Worm (Caenorhabditis elegans) whole organism, young adult: ENCODE data around the gene F18E9.1.

Experiments
- B0019.2 ChIP-seq: fragments of 200-800 bp; sonication (Bioruptor generic); conservative IDR thresholded peaks from 2 replicates; pipeline ENCODE4 v1.3.6; 2022; ENCODE audit warnings: missing genetic modification reagents, missing genetic modification characterization, missing compliant biosample characterization
- B0261.1 ChIP-seq: sonication (generic microtip); optimal IDR thresholded peaks from 2 replicates; lab custom pipeline; 2016; ENCODE audit warnings: mild to moderate bottlenecking, missing genetic modification characterization, moderate library complexity, missing compliant biosample characterization
- C06A6.2 ChIP-seq: fragments of 200-800 bp; sonication (Bioruptor generic); conservative IDR thresholded peaks from 2 replicates; pipeline ENCODE4 v1.3.6; 2022; ENCODE audit warnings: missing genetic modification characterization, missing compliant biosample characterization
- C17E4.6 ChIP-seq: fragments of 200-800 bp; sonication (Bioruptor generic); IDR thresholded peaks from 2 replicates; pipeline ENCODE4 v1.3.6; 2022; ENCODE audit warnings: missing genetic modification reagents, missing genetic modification characterization, missing compliant biosample characterization
- D2030.7 ChIP-seq: fragments of 200-800 bp; sonication (Bioruptor generic); IDR thresholded peaks from 2 replicates; pipeline ENCODE4 v1.3.6; 2022; ENCODE audit warnings: missing genetic modification reagents, missing genetic modification characterization, missing compliant biosample characterization
- F10E7.11 ChIP-seq: sonication (generic microtip); optimal IDR thresholded peaks from 2 replicates; lab custom pipeline; 2017; ENCODE audit warnings: mild to moderate bottlenecking, missing genetic modification characterization, moderate library complexity, missing compliant biosample characterization
- F23B12.7 ChIP-seq: sonication (generic microtip); optimal IDR thresholded peaks from 2 replicates; lab custom pipeline; 2017; ENCODE audit warnings: missing genetic modification characterization, mild to moderate bottlenecking, missing compliant biosample characterization, antibody characterized with exemption, moderate library complexity; ENCODE audit not compliant: insufficient read depth
- F49E8.2 ChIP-seq: sonication (generic microtip); optimal IDR thresholded peaks from 3 replicates; lab custom pipeline; 2017; ENCODE audit warnings: missing genetic modification characterization, mild to moderate bottlenecking, missing compliant biosample characterization, antibody characterized with exemption, moderate library complexity; ENCODE audit not compliant: insufficient read depth
- F52B5.7 ChIP-seq: sonication (generic microtip); optimal IDR thresholded peaks from 2 replicates; lab custom pipeline; 2016; ENCODE audit warnings: mild to moderate bottlenecking, missing genetic modification characterization, missing compliant biosample characterization
- F57C9.4 ChIP-seq: sonication (generic microtip); optimal IDR thresholded peaks from 2 replicates; lab custom pipeline; 2017; ENCODE audit warnings: mild to moderate bottlenecking, missing genetic modification characterization, missing compliant biosample characterization
- K11D2.4 ChIP-seq: fragments of 200-800 bp; sonication (Bioruptor generic); IDR thresholded peaks from 2 replicates; pipeline ENCODE4 v1.3.6; 2022; ENCODE audit warnings: missing genetic modification reagents, missing genetic modification characterization, missing compliant biosample characterization
- K12H6.12 ChIP-seq: fragments of 200-800 bp; sonication (Bioruptor generic); optimal IDR thresholded peaks from 2 replicates; lab custom pipeline; 2018; ENCODE audit warnings: mild to moderate bottlenecking, missing genetic modification characterization, missing compliant biosample characterization
- T26A5.8 ChIP-seq: sonication (generic microtip); optimal IDR thresholded peaks from 2 replicates; lab custom pipeline; 2016; ENCODE audit warnings: missing genetic modification characterization, missing compliant biosample characterization
- Y53F4B.3 ChIP-seq: fragments of 200-800 bp; sonication (Bioruptor generic); IDR thresholded peaks from 2 replicates; pipeline ENCODE4 v1.3.6; 2022; ENCODE audit warnings: missing genetic modification reagents, missing genetic modification characterization, missing compliant biosample characterization
- Y56A3A.18 ChIP-seq: fragments of 200-800 bp; sonication (Bioruptor generic); IDR thresholded peaks from 2 replicates; pipeline ENCODE4 v1.3.6; 2022; ENCODE audit warnings: missing genetic modification reagents, missing genetic modification characterization, missing compliant biosample characterization
- Y79H2A.3 ChIP-seq: fragments of 200-800 bp; sonication (Bioruptor generic); conservative IDR thresholded peaks from 2 replicates; pipeline ENCODE4 v1.3.6; 2022; ENCODE audit warnings: missing genetic modification reagents, missing genetic modification characterization, missing compliant biosample characterization
- ama-1 ChIP-seq, 3 experiments: fragments of 150-350 bp in 1 of 3; sonication (generic microtip) in 2 of 3; optimal IDR thresholded peaks; 2 replicates each; lab custom pipeline; 2014 to 2018; ENCODE audit warnings: missing biosample characterization in 2 of 3, missing genetic modification characterization in 2 of 3, missing genetic modification reagents in 2 of 3
- aptf-2 ChIP-seq: fragments of 200-800 bp; sonication (Bioruptor generic); conservative IDR thresholded peaks from 2 replicates; pipeline ENCODE4 v1.3.6; 2022; ENCODE audit warnings: missing genetic modification reagents, missing genetic modification characterization, missing compliant biosample characterization
- aptf-3 ChIP-seq: fragments of 200-800 bp; sonication (Bioruptor generic); IDR thresholded peaks from 2 replicates; pipeline ENCODE4 v1.3.6; 2022; ENCODE audit warnings: missing genetic modification characterization, missing compliant biosample characterization
- attf-5 ChIP-seq: fragments of 200-800 bp; sonication (Bioruptor generic); optimal IDR thresholded peaks from 2 replicates; lab custom pipeline; 2018; ENCODE audit warnings: mild to moderate bottlenecking, missing genetic modification characterization, missing compliant biosample characterization
- attf-6 ChIP-seq: fragments of 200-800 bp; sonication (Bioruptor generic); IDR thresholded peaks from 2 replicates; pipeline ENCODE4 v1.3.6; 2022; ENCODE audit warnings: missing genetic modification reagents, missing genetic modification characterization, missing compliant biosample characterization
- cebp-2 ChIP-seq: fragments of 200-800 bp; sonication (Bioruptor generic); IDR thresholded peaks from 2 replicates; pipeline ENCODE4 v1.3.6; 2022; ENCODE audit warnings: missing genetic modification characterization, missing compliant biosample characterization
- ceh-27 ChIP-seq: fragments of 200-800 bp; sonication (Bioruptor generic); optimal IDR thresholded peaks from 2 replicates; lab custom pipeline; 2018; ENCODE audit warnings: mild to moderate bottlenecking, missing genetic modification characterization, moderate library complexity, missing compliant biosample characterization
- ceh-40 ChIP-seq: fragments of 200-800 bp; sonication (Bioruptor generic); IDR thresholded peaks from 2 replicates; pipeline ENCODE4 v1.3.6; 2022; ENCODE audit warnings: missing genetic modification characterization, missing compliant biosample characterization
- dox-1 ChIP-seq: fragments of 200-800 bp; sonication (Bioruptor generic); IDR thresholded peaks from 2 replicates; pipeline ENCODE4 v1.3.6; 2022; ENCODE audit warnings: missing genetic modification reagents, missing genetic modification characterization, missing compliant biosample characterization
- dpl-1 ChIP-seq: fragments of 150-350 bp; optimal IDR thresholded peaks from 2 replicates; lab custom pipeline; 2014; ENCODE audit warnings: missing biosample characterization, missing genetic modification reagents, missing genetic modification characterization
- egl-18 ChIP-seq: fragments of 200-800 bp; sonication (Bioruptor generic); IDR thresholded peaks from 2 replicates; pipeline ENCODE4 v1.3.6; 2022; ENCODE audit warnings: missing genetic modification reagents, missing genetic modification characterization, missing compliant biosample characterization
- him-1 ChIP-seq: sonication (generic microtip); optimal IDR thresholded peaks from 2 replicates; lab custom pipeline; 2016; ENCODE audit warnings: missing genotype, missing genetic modification reagents, missing genetic modification characterization, missing compliant biosample characterization
- hmg-1.2 ChIP-seq: fragments of 200-800 bp; sonication (Bioruptor generic); IDR thresholded peaks from 2 replicates; pipeline ENCODE4 v1.3.6; 2022; ENCODE audit warnings: missing genetic modification reagents, missing genetic modification characterization, missing compliant biosample characterization
- let-607 ChIP-seq, 2 experiments: fragments of 200-800 bp in 1 of 2; sonication (Bioruptor generic) in 1 of 2; sonication (generic microtip) in 1 of 2; optimal IDR thresholded peaks; 2 replicates each; lab custom pipeline; 2016 to 2018; ENCODE audit warnings: mild to moderate bottlenecking in 2 of 2, missing compliant biosample characterization in 2 of 2, missing genetic modification characterization in 2 of 2, moderate library complexity in 2 of 2, missing genotype in 1 of 2
- lin-54 ChIP-seq: fragments of 200-800 bp; sonication (Bioruptor generic); optimal IDR thresholded peaks from 2 replicates; lab custom pipeline; 2018; ENCODE audit warnings: mild to moderate bottlenecking, missing genetic modification characterization, missing compliant biosample characterization
- lsl-1 ChIP-seq: fragments of 200-800 bp; sonication (Bioruptor generic); optimal IDR thresholded peaks from 2 replicates; lab custom pipeline; 2018; ENCODE audit warnings: mild to moderate bottlenecking, missing genetic modification characterization, moderate library complexity, missing compliant biosample characterization
- madf-3 ChIP-seq: fragments of 200-800 bp; sonication (Bioruptor generic); IDR thresholded peaks from 2 replicates; pipeline ENCODE4 v1.3.6; 2022; ENCODE audit warnings: missing genetic modification reagents, missing genetic modification characterization, missing compliant biosample characterization
- mes-4 ChIP-seq: sonication (generic microtip); optimal IDR thresholded peaks from 2 replicates; lab custom pipeline; 2016; ENCODE audit warnings: missing genotype, missing genetic modification characterization, missing compliant biosample characterization
- mxl-1 ChIP-seq: sonication (generic microtip); optimal IDR thresholded peaks from 2 replicates; lab custom pipeline; 2016; ENCODE audit warnings: missing genetic modification characterization, missing compliant biosample characterization
- nhr-120 ChIP-seq: fragments of 200-800 bp; sonication (Bioruptor generic); IDR thresholded peaks from 2 replicates; pipeline ENCODE4 v1.3.6; 2022; ENCODE audit warnings: missing genetic modification characterization, missing compliant biosample characterization
- nhr-27 ChIP-seq: fragments of 200-800 bp; sonication (Bioruptor generic); optimal IDR thresholded peaks from 2 replicates; lab custom pipeline; 2018; ENCODE audit warnings: mild to moderate bottlenecking, missing genetic modification characterization, moderate library complexity, missing compliant biosample characterization
- rcor-1 ChIP-seq: fragments of 200-800 bp; sonication (Bioruptor generic); IDR thresholded peaks from 2 replicates; pipeline ENCODE4 v1.3.6; 2022; ENCODE audit warnings: missing genetic modification reagents, missing genetic modification characterization, missing compliant biosample characterization
- rec-8 ChIP-seq, 2 experiments: sonication (generic microtip); optimal IDR thresholded peaks; 2 replicates each; lab custom pipeline; 2016; ENCODE audit warnings: mild to moderate bottlenecking in 2 of 2, missing genetic modification characterization in 2 of 2, missing genetic modification reagents in 2 of 2, missing genotype in 2 of 2, missing biosample characterization in 1 of 2, missing compliant biosample characterization in 1 of 2, moderate library complexity in 1 of 2
- repo-1 ChIP-seq: sonication (generic microtip); optimal IDR thresholded peaks from 2 replicates; lab custom pipeline; 2017; ENCODE audit warnings: mild to moderate bottlenecking, missing genetic modification characterization, missing compliant biosample characterization
- sdz-38 ChIP-seq: sonication (generic microtip); optimal IDR thresholded peaks from 2 replicates; lab custom pipeline; 2016; ENCODE audit warnings: missing genotype, missing genetic modification characterization, missing compliant biosample characterization
- sptf-2 ChIP-seq: fragments of 200-800 bp; sonication (Bioruptor generic); optimal IDR thresholded peaks from 2 replicates; lab custom pipeline; 2018; ENCODE audit warnings: mild to moderate bottlenecking, missing genetic modification characterization, missing compliant biosample characterization
- tbx-9 ChIP-seq: sonication (generic microtip); optimal IDR thresholded peaks from 2 replicates; lab custom pipeline; 2016; ENCODE audit warnings: borderline replicate concordance, missing genetic modification characterization, inconsistent platforms, missing compliant biosample characterization
- unc-130 ChIP-seq: sonication (generic microtip); optimal IDR thresholded peaks from 2 replicates; lab custom pipeline; 2016; ENCODE audit warnings: missing genetic modification reagents, missing genetic modification characterization, missing compliant biosample characterization
- unc-62 ChIP-seq: fragments of 150-350 bp; optimal IDR thresholded peaks from 2 replicates; lab custom pipeline; 2014; ENCODE audit warnings: missing biosample characterization, missing genetic modification reagents, missing genetic modification characterization
- zim-3 ChIP-seq: sonication (generic microtip); optimal IDR thresholded peaks from 2 replicates; lab custom pipeline; 2017; ENCODE audit warnings: mild to moderate bottlenecking, missing genetic modification characterization, moderate library complexity, missing compliant biosample characterization
- ztf-25 ChIP-seq: fragments of 200-800 bp; sonication (Bioruptor generic); IDR thresholded peaks from 2 replicates; pipeline ENCODE4 v1.3.6; 2022; ENCODE audit warnings: missing genetic modification reagents, missing genetic modification characterization, missing compliant biosample characterization
- ztf-6 ChIP-seq: fragments of 200-800 bp; sonication (Bioruptor generic); IDR thresholded peaks from 2 replicates; pipeline ENCODE4 v1.3.6; 2022; ENCODE audit warnings: missing genetic modification reagents, missing genetic modification characterization, missing compliant biosample characterization

Gene F18E9.1

ce11 chrX:8608756-8609155 lies 7.4 kb downstream of the F18E9.1 start (continued):
- 0 out of 2 replicates have a peak, but pooled peaks have one; percentile 67 for TF ChIP-seq cebp-2
- TF ChIP-seq attf-5, result peak; percentile 2
- TF ChIP-seq lsl-1, result no peak
- no peak for TF ChIP-seq nhr-120 (GFP tag; lab: Robert Waterston, UW)
- TF ChIP-seq hmg-1.2, result peak; percentile 77; the same call in 1 of the 2 replicates
- TF ChIP-seq ztf-25, result peak; percentile 27; the same call in 1 of the 2 replicates
- no peak for TF ChIP-seq ztf-6
- peak in 1 of 2 experiments; percentile 43 for TF ChIP-seq let-607 (tag; optimal IDR thresholded peaks at IDR 0.05; lab: Kevin White, UChicago)
- TF ChIP-seq D2030.7 (GFP tag; lab: Robert Waterston, UW), result peak; percentile 49; the same call in 1 of the 2 replicates
- TF ChIP-seq attf-6 (GFP tag; lab: Robert Waterston, UW), result peak; percentile 58; the same call in 1 of the 2 replicates
- no peak for TF ChIP-seq F49E8.2 (tag; lab: Kevin White, UChicago)
- peak; percentile 53 for TF ChIP-seq F23B12.7 (tag; lab: Kevin White, UChicago)
- no peak for TF ChIP-seq B0019.2 (GFP tag; lab: Robert Waterston, UW)
- TF ChIP-seq mxl-1 (tag; lab: Kevin White, UChicago), result peak; percentile 53
- no peak for TF ChIP-seq K12H6.12 (tag; lab: Kevin White, UChicago)
- no peak for TF ChIP-seq dox-1 (GFP tag; lab: Robert Waterston, UW)
- no peak for TF ChIP-seq C06A6.2 (GFP tag; lab: Robert Waterston, UW)
- TF ChIP-seq dpl-1 (GFP tag; lab: Kevin White, UChicago), result no peak
- peak; percentile 24 for TF ChIP-seq sptf-2 (GFP tag; lab: Kevin White, UChicago)
- TF ChIP-seq Y53F4B.3, result no peak
- TF ChIP-seq T26A5.8 (tag; lab: Kevin White, UChicago), result peak; percentile 33
- TF ChIP-seq aptf-3 (GFP tag; lab: Robert Waterston, UW), result no peak
- TF ChIP-seq aptf-2, result no peak
- TF ChIP-seq nhr-27, result no peak
- no peak for TF ChIP-seq ceh-27 (GFP tag; lab: Kevin White, UChicago)
- TF ChIP-seq zim-3 (tag; lab: Kevin White, UChicago), result peak; percentile 80
- no peak for TF ChIP-seq F57C9.4 (tag; lab: Kevin White, UChicago)
- TF ChIP-seq C17E4.6 (GFP tag; lab: Robert Waterston, UW), result no peak
- TF ChIP-seq Y79H2A.3, result no peak
- TF ChIP-seq sdz-38 (tag; lab: Kevin White, UChicago), result no peak
- TF ChIP-seq lin-54, result no peak
- TF ChIP-seq madf-3 (GFP tag; lab: Robert Waterston, UW), result no peak
- TF ChIP-seq tbx-9 (tag; lab: Kevin White, UChicago), result no peak
- peak; percentile 46; the same call in 1 of the 2 replicates for TF ChIP-seq ceh-40 (GFP tag; lab: Robert Waterston, UW)
- TF ChIP-seq B0261.1 (tag; lab: Kevin White, UChicago), result peak; percentile 88
- TF ChIP-seq him-1 (tag; lab: Kevin White, UChicago), result peak; percentile 79
- no peak for TF ChIP-seq egl-18
- no peak for TF ChIP-seq unc-62
- TF ChIP-seq K11D2.4 (GFP tag; lab: Robert Waterston, UW), result 0 out of 2 replicates have a peak, but pooled peaks have one; percentile 35
- TF ChIP-seq unc-130 (GFP tag; lab: Kevin White, UChicago), result peak; percentile 1
- peak; percentile 40 to 51 for TF ChIP-seq rec-8 (tag; optimal IDR thresholded peaks at IDR 0.05; lab: Kevin White, UChicago)
- no peak for TF ChIP-seq F10E7.11
- TF ChIP-seq rcor-1 (GFP tag; lab: Robert Waterston, UW), result 0 out of 2 replicates have a peak, but pooled peaks have one; percentile 20
- TF ChIP-seq ama-1 (optimal IDR thresholded peaks at IDR 0.05; lab: Kevin White, UChicago), result no peak
- peak in 1 of 2 experiments; percentile 67 for TF ChIP-seq ama-1 (GFP tag; optimal IDR thresholded peaks at IDR 0.05; lab: Kevin White, UChicago)
- no peak for TF ChIP-seq mes-4
- TF ChIP-seq repo-1 (tag; lab: Kevin White, UChicago), result no peak
- peak; percentile 16 for TF ChIP-seq F52B5.7 (tag; lab: Kevin White, UChicago)
- TF ChIP-seq Y56A3A.18 (GFP tag; lab: Robert Waterston, UW), result 0 out of 2 replicates have a peak, but pooled peaks have one; percentile 65
